Worm (Caenorhabditis elegans): ENCODE measurements around the gene F47B8.18.
A peak's percentile ranks its signal among the peaks of the same experiment; 100 is the strongest.

The F47B8.18 gene

ce11 chrV:14355738-14356368 lies 30.6 kb upstream of the F47B8.18 start, which contains the start of gene cyn-1 (continued):
- TF ChIP-seq C04F5.9 (tag; optimal IDR thresholded peaks at IDR 0.05), result peak; percentile 63
- TF ChIP-seq mab-9 (GFP tag; IDR thresholded peaks at IDR 0.05), result peak; percentile 65
- peak; percentile 66 for TF ChIP-seq ama-1 (optimal IDR thresholded peaks at IDR 0.05)
- peak; percentile 87 for TF ChIP-seq tbx-2 (tag; optimal IDR thresholded peaks at IDR 0.05)
- TF ChIP-seq vab-15 (tag; optimal IDR thresholded peaks at IDR 0.05), result peak; percentile 27
- peak; percentile 88 for TF ChIP-seq nhr-90 (tag; optimal IDR thresholded peaks at IDR 0.05; ENCODE audit: poor library complexity)
- peak; percentile 85 for TF ChIP-seq dsc-1 (tag; optimal IDR thresholded peaks at IDR 0.05)
- peak; percentile 71 for TF ChIP-seq fos-1 (tag; optimal IDR thresholded peaks at IDR 0.05)
- TF ChIP-seq dpl-1 (GFP tag; optimal IDR thresholded peaks at IDR 0.05), result peak; percentile 97 to 98 (median 98)
- TF ChIP-seq tlp-1 (tag; optimal IDR thresholded peaks at IDR 0.05), result no peak
- TF ChIP-seq nhr-20 (tag; optimal IDR thresholded peaks at IDR 0.05), result peak; percentile 89
- TF ChIP-seq unc-86 (tag; optimal IDR thresholded peaks at IDR 0.05), result peak; percentile 82
- TF ChIP-seq lin-35 (GFP tag; optimal IDR thresholded peaks at IDR 0.05), result peak; percentile 98
- peak; percentile 29 for TF ChIP-seq aha-1 (tag; optimal IDR thresholded peaks at IDR 0.05)
- no peak for TF ChIP-seq hpl-2 (GFP tag; optimal IDR thresholded peaks at IDR 0.05)
- peak; percentile 58 for TF ChIP-seq F16B12.6 (tag; optimal IDR thresholded peaks at IDR 0.05)
- TF ChIP-seq sptf-1 (tag; optimal IDR thresholded peaks at IDR 0.05), result no peak
- TF ChIP-seq lin-13 (GFP tag; optimal IDR thresholded peaks at IDR 0.05), result peak; percentile 77
- TF ChIP-seq pqm-1 (tag; optimal IDR thresholded peaks at IDR 0.05), result no peak
- TF ChIP-seq ets-5 (GFP tag; IDR thresholded peaks at IDR 0.05), result no peak
- TF ChIP-seq skn-1 (tag; optimal IDR thresholded peaks at IDR 0.05), result peak; percentile 89
- no peak for TF ChIP-seq nhr-12 (tag; optimal IDR thresholded peaks at IDR 0.05)
- peak; percentile 83 for TF ChIP-seq unc-130 (tag; optimal IDR thresholded peaks at IDR 0.05)
- no peak for TF ChIP-seq zag-1 (tag; optimal IDR thresholded peaks at IDR 0.05)
- no peak for TF ChIP-seq ceh-63 (GFP tag; optimal IDR thresholded peaks at IDR 0.05)
- peak; percentile 54 for TF ChIP-seq ceh-88 (GFP tag; IDR thresholded peaks at IDR 0.05)
- no peak for TF ChIP-seq unc-62 (GFP tag; optimal IDR thresholded peaks at IDR 0.05)
- peak in 2 of 6 experiments; percentile 81 to 83 for TF ChIP-seq elt-3 (tag; optimal IDR thresholded peaks at IDR 0.05)
- TF ChIP-seq ztf-4 (tag; optimal IDR thresholded peaks at IDR 0.05), result peak; percentile 66
- no peak for TF ChIP-seq hlh-4 (tag; optimal IDR thresholded peaks at IDR 0.05)
- no peak for TF ChIP-seq C34B4.2 (tag; optimal IDR thresholded peaks at IDR 0.05)
- peak; percentile 76 for TF ChIP-seq egl-13 (tag; optimal IDR thresholded peaks at IDR 0.05)
- peak; percentile 63 for TF ChIP-seq fkh-8 (tag; optimal IDR thresholded peaks at IDR 0.05)
- TF ChIP-seq fkh-10 (GFP tag; optimal IDR thresholded peaks at IDR 0.05), result peak; percentile 67
- TF ChIP-seq ceh-8 (GFP tag; optimal IDR thresholded peaks at IDR 0.05), result peak; percentile 78
- TF ChIP-seq nhr-71 (tag; optimal IDR thresholded peaks at IDR 0.05), result peak; percentile 93
- TF ChIP-seq C16A3.4 (tag; optimal IDR thresholded peaks at IDR 0.05), result peak; percentile 88
- peak; percentile 78 for TF ChIP-seq irx-1 (tag; optimal IDR thresholded peaks at IDR 0.05)
- TF ChIP-seq grh-1 (GFP tag; IDR thresholded peaks at IDR 0.05), result peak; percentile 72
- TF ChIP-seq nhr-85 (tag), result peak; percentile 91
- peak in 1 of 2 experiments; percentile 69 for TF ChIP-seq ztf-11 (tag; optimal IDR thresholded peaks at IDR 0.05)
- peak; percentile 91 for TF ChIP-seq snu-23 (GFP tag; optimal IDR thresholded peaks at IDR 0.05)
- TF ChIP-seq lir-3 (tag; optimal IDR thresholded peaks at IDR 0.05; ENCODE audit: poor library complexity), result peak; percentile 46
- peak; percentile 27 for TF ChIP-seq fkh-4 (tag; optimal IDR thresholded peaks at IDR 0.05; ENCODE audit: borderline replicate concordance)
- TF ChIP-seq mef-2 (tag; optimal IDR thresholded peaks at IDR 0.05), result no peak
- TF ChIP-seq swsn-7 (tag; optimal IDR thresholded peaks at IDR 0.05), result peak; percentile 91
- peak; percentile 8 for TF ChIP-seq alr-1 (tag; optimal IDR thresholded peaks at IDR 0.05; ENCODE audit: borderline replicate concordance)
- peak; percentile 89 for TF ChIP-seq nhr-19 (GFP tag; conservative IDR thresholded peaks at IDR 0.05)
- no peak for TF ChIP-seq nhr-28 (tag; optimal IDR thresholded peaks at IDR 0.05)
- peak; percentile 93 for TF ChIP-seq nhr-47 (tag; optimal IDR thresholded peaks at IDR 0.05)
- peak; percentile 96 for TF ChIP-seq mep-1 (tag; optimal IDR thresholded peaks at IDR 0.05)
- TF ChIP-seq ces-1 (GFP tag; optimal IDR thresholded peaks at IDR 0.05), result no peak
- TF ChIP-seq xbp-1 (tag; optimal IDR thresholded peaks at IDR 0.05), result peak; percentile 90
